Worm (Caenorhabditis elegans) whole organism, L4/young adult: ENCODE data around the gene F16B12.7.

Source experiments
- W03F9.2 ChIP-seq: fragments of 150-350 bp; optimal IDR thresholded peaks from 2 replicates; lab custom pipeline; 2014; ENCODE audit warnings: missing biosample characterization, missing genetic modification characterization
- dao-5 ChIP-seq: sonication (generic microtip); optimal IDR thresholded peaks from 2 replicates; lab custom pipeline; 2016; ENCODE audit warnings: missing genotype, missing genetic modification characterization, moderate library complexity, missing compliant biosample characterization
- him-1 ChIP-seq: sonication (generic microtip); optimal IDR thresholded peaks from 2 replicates; lab custom pipeline; 2016; ENCODE audit warnings: missing genotype, missing genetic modification reagents, missing genetic modification characterization, missing compliant biosample characterization

DNA sequence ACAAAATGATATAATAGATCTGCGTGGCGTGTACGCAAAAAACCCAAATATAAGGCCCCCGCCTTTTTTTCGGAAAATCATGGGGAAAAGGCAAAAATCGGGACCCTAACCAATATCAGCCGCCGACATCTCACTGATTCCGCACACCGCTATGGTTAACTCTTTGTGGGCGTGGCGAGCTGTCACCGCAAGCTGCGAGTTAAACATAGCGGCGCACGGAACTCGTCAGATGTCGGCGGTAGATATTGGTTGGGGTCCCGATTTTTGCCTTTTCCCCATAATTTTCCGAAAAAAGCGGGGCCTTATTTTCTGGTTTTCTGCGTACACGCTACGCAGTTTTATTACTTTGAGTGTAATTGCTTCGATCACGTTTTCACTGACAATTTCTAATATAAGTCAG is 10.4 kb downstream of the F16B12.7 start:
- TF ChIP-seq dao-5 (tag; lab: Kevin White, UChicago), result no peak
- no peak for TF ChIP-seq him-1
- no peak for TF ChIP-seq W03F9.2
